Fruit fly (Drosophila melanogaster): ENCODE measurements around the gene Vdup1.

The Vdup1 gene

dm6 chr3L:177938-178337, 825 bp downstream of the Vdup1 start:
- TF ChIP-seq dsx (GFP tag; optimal IDR thresholded peaks at IDR 0.05; ENCODE audit: poor library complexity, severe bottlenecking) (peak; percentile 9), net (GFP tag; optimal IDR thresholded peaks at IDR 0.05) (no peak), CG3919 (GFP tag; optimal IDR thresholded peaks at IDR 0.05) (no peak), CG11294 (GFP tag; IDR thresholded peaks at IDR 0.05) (no peak), Sox14 (GFP tag; optimal IDR thresholded peaks at IDR 0.05) (no peak), ss (GFP tag; optimal IDR thresholded peaks at IDR 0.05) (peak; percentile 23 to 62), eg (GFP tag; IDR thresholded peaks at IDR 0.05) (0 out of 3 replicates have a peak, but pooled peaks have one; percentile 28), fkh (GFP tag; optimal IDR thresholded peaks at IDR 0.05) (peak; percentile 11), CG32006 (GFP tag; optimal IDR thresholded peaks at IDR 0.05) (no peak), CG8632 (GFP tag; optimal IDR thresholded peaks at IDR 0.05) (no peak), CG1621 (tag; optimal IDR thresholded peaks at IDR 0.05) (peak; percentile 83), Eip78C (GFP tag) (peak; percentile 46), fd59A (GFP tag; optimal IDR thresholded peaks at IDR 0.05) (no peak)

- peak; percentile 18 for TF ChIP-seq CG1621 (tag; optimal IDR thresholded peaks at IDR 0.05)
- peak; percentile 28 for TF ChIP-seq fkh (GFP tag; optimal IDR thresholded peaks at IDR 0.05)
- peak; percentile 8 for TF ChIP-seq CG6854 (GFP tag; optimal IDR thresholded peaks at IDR 0.05)
- TF ChIP-seq ss (GFP tag; optimal IDR thresholded peaks at IDR 0.05) = no peak
- TF ChIP-seq Eip78C (GFP tag) = peak; percentile 63
- no peak for TF ChIP-seq CG6276 (GFP tag; optimal IDR thresholded peaks at IDR 0.05)
- TF ChIP-seq CG34406 (GFP tag; optimal IDR thresholded peaks at IDR 0.05) = no peak
- no peak for TF ChIP-seq spab (GFP tag; optimal IDR thresholded peaks at IDR 0.05)
Measured at dm6 chr3L:175949-176348, 2.8 kb downstream of the Vdup1 start, which contains the start of gene CG7049. Gene CG7049, minus strand, starts transcription at chr3L:176228.

- peak; percentile 49 for TF ChIP-seq Eip78C (GFP tag)
- TF ChIP-seq CG6808 (GFP tag; optimal IDR thresholded peaks at IDR 0.05) = no peak
- no peak for TF ChIP-seq Gug (GFP tag; IDR thresholded peaks at IDR 0.05)
- no peak for TF ChIP-seq Ets21C (GFP tag; optimal IDR thresholded peaks at IDR 0.05)
- TF ChIP-seq CG11902 (GFP tag; optimal IDR thresholded peaks at IDR 0.05) = no peak
- TF ChIP-seq CG6276 (GFP tag; optimal IDR thresholded peaks at IDR 0.05) = no peak
- no peak for TF ChIP-seq pdm3 (GFP tag; optimal IDR thresholded peaks at IDR 0.05)
- TF ChIP-seq CG34406 (GFP tag; optimal IDR thresholded peaks at IDR 0.05) = no peak
- TF ChIP-seq Hr4 (GFP tag; optimal IDR thresholded peaks at IDR 0.05) = no peak
- peak; percentile 28 for TF ChIP-seq achi (GFP tag; optimal IDR thresholded peaks at IDR 0.05)
- peak; percentile 36 for TF ChIP-seq dsx (GFP tag; optimal IDR thresholded peaks at IDR 0.05; ENCODE audit: poor library complexity, severe bottlenecking)
- TF ChIP-seq CG9139 (GFP tag; optimal IDR thresholded peaks at IDR 0.05) = no peak
- no peak for TF ChIP-seq CG15336 (GFP tag; IDR thresholded peaks at IDR 0.05)
- TF ChIP-seq CG10631 (GFP tag; optimal IDR thresholded peaks at IDR 0.05) = no peak
- TF ChIP-seq Smox (GFP tag; optimal IDR thresholded peaks at IDR 0.05) = no peak
- peak; percentile 24 for TF ChIP-seq esn (GFP tag; optimal IDR thresholded peaks at IDR 0.05)
- TF ChIP-seq Sox14 (GFP tag; optimal IDR thresholded peaks at IDR 0.05) = no peak
- no peak for TF ChIP-seq Hr39 (GFP tag; optimal IDR thresholded peaks at IDR 0.05)
- TF ChIP-seq Hr38 (GFP tag; optimal IDR thresholded peaks at IDR 0.05) = no peak
- no peak for TF ChIP-seq fkh (GFP tag; optimal IDR thresholded peaks at IDR 0.05)
Measured at dm6 chr3L:174501-174900, 4.3 kb downstream of the Vdup1 start.

dm6 chr3L:171729-172128, 7.0 kb downstream of the Vdup1 start:
- TF ChIP-seq OdsH (GFP tag; optimal IDR thresholded peaks at IDR 0.05) = no peak
- peak; percentile 21 for TF ChIP-seq Eip78C (GFP tag)
- no peak for TF ChIP-seq CG9139 (GFP tag; optimal IDR thresholded peaks at IDR 0.05)
- TF ChIP-seq Gug (GFP tag; IDR thresholded peaks at IDR 0.05) = no peak
- no peak for TF ChIP-seq CG10669 (GFP tag; optimal IDR thresholded peaks at IDR 0.05)
- no peak for TF ChIP-seq eg (GFP tag; IDR thresholded peaks at IDR 0.05)

dm6 chr3L:166789-167132, 12.0 kb downstream of the Vdup1 start:
- peak; percentile 49 for TF ChIP-seq esn (GFP tag; optimal IDR thresholded peaks at IDR 0.05)
- TF ChIP-seq dsx (GFP tag; optimal IDR thresholded peaks at IDR 0.05; ENCODE audit: poor library complexity, severe bottlenecking) = no peak
- TF ChIP-seq lz (GFP tag; optimal IDR thresholded peaks at IDR 0.05) = peak; percentile 35
- TF ChIP-seq Met (GFP tag; optimal IDR thresholded peaks at IDR 0.05) = peak; percentile 28
- 0 out of 3 replicates have a peak, but pooled peaks have one; percentile 9 for TF ChIP-seq CG8119 (GFP tag; IDR thresholded peaks at IDR 0.05)
- peak; percentile 28 for TF ChIP-seq cyc (GFP tag; optimal IDR thresholded peaks at IDR 0.05)
- TF ChIP-seq CG34406 (GFP tag; optimal IDR thresholded peaks at IDR 0.05) = no peak
- TF ChIP-seq Hr39 (GFP tag; optimal IDR thresholded peaks at IDR 0.05) = no peak
- no peak for TF ChIP-seq CG6854 (GFP tag; optimal IDR thresholded peaks at IDR 0.05)
- no peak for TF ChIP-seq Hr38 (GFP tag; optimal IDR thresholded peaks at IDR 0.05)
- peak; percentile 56 for TF ChIP-seq svp (GFP tag)
- no peak for TF ChIP-seq CG6276 (GFP tag; optimal IDR thresholded peaks at IDR 0.05)
- TF ChIP-seq CG3919 (GFP tag; optimal IDR thresholded peaks at IDR 0.05) = peak; percentile 2
- TF ChIP-seq Gug (GFP tag; IDR thresholded peaks at IDR 0.05) = no peak
- peak; percentile 1 for TF ChIP-seq CG31627 (GFP tag; optimal IDR thresholded peaks at IDR 0.05)
- peak; percentile 4 for TF ChIP-seq CG8632 (GFP tag; optimal IDR thresholded peaks at IDR 0.05)
- TF ChIP-seq Blimp-1 (GFP tag; optimal IDR thresholded peaks at IDR 0.05) = peak; percentile 25
